Worm (Caenorhabditis elegans): ENCODE measurements around the gene faah-5.

DNA sequence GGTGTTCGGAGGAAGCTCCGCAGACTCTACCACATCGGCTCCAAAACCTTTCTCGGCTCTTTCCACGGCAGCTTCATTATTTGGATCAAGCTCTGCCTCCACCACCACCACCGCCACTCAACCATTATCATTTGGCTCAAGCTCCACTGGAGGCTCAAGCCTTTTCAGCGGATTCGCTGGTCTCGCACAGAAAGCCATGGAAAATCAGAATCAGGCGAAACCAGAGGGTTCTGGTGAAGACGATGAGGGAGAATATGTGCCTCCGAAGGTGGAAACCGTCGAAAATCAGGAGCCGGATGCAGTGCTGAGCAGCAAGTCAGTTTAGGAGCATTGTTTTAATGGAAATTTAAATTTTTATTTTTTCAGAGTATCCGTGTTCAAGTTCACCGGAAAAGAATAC is 25.9 kb upstream of the faah-5 start:
- no peak for TF ChIP-seq dpl-1 (GFP tag; optimal IDR thresholded peaks at IDR 0.05)
- no peak for TF ChIP-seq lsy-2 (tag; optimal IDR thresholded peaks at IDR 0.05)
- TF ChIP-seq ZK546.5 (tag; optimal IDR thresholded peaks at IDR 0.05) = no peak
- no peak for TF ChIP-seq lin-15B (tag; optimal IDR thresholded peaks at IDR 0.05)
- TF ChIP-seq unc-62 (GFP tag; optimal IDR thresholded peaks at IDR 0.05 in 1 of 2) = no peak
- TF ChIP-seq unc-62 (tag; optimal IDR thresholded peaks at IDR 0.05) = no peak
- no peak for TF ChIP-seq jun-1 (tag; optimal IDR thresholded peaks at IDR 0.05)
- TF ChIP-seq ceh-32 (tag; optimal IDR thresholded peaks at IDR 0.05; ENCODE audit: poor library complexity) = no peak

Data from whole organism, L4 larva.